Worm (Caenorhabditis elegans): ENCODE results near the gene sws-1.

The sws-1 gene

DNA sequence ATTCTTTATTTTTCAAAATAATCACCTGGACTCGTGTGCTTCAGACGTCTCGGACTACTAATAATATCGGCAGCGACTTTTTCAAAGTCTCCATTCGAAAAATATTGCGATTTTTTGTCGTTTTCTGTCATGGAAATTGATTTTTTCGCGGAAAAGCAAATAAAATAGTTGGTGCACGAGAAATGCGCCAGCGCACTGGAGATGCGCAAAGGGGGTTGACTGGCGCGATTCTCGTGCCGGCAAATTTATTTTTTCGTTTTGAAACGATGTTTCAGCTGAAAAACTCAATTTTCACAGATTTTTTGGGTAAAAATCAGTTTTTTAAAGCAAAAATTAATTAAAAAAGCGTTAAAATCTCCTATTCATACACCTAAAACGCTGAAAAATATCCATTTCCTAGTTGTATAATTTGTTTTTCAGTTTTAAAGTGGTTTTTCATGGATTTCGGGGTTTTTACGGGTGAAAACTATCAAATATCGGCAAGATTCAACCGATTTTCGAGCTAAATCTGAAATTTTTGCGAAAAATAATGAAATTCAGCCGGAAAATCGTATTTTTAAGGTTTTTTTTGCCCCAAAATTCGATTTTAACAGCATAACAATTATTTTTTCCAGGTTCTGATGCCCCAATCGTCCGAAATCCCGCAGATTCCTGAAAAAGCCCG lies 9.1 kb upstream of the sws-1 start, which contains the start of the genes reps-1 and Y39B6A.37:
Gene reps-1, minus strand, starts transcription at position 263 of the 664 bp plus-strand sequence.
Gene Y39B6A.37, plus strand, starts transcription at position 614 of the 664 bp plus-strand sequence.
- TF ChIP-seq ztf-11 (tag; optimal IDR thresholded peaks at IDR 0.05): peak in 1 of 2 experiments; percentile 46
- no peak for TF ChIP-seq efl-3 (GFP tag; optimal IDR thresholded peaks at IDR 0.05)
- no peak for TF ChIP-seq fkh-10 (GFP tag; optimal IDR thresholded peaks at IDR 0.05)
- peak; percentile 85 for TF ChIP-seq nhr-85 (tag)
- TF ChIP-seq snpc-4 (tag; optimal IDR thresholded peaks at IDR 0.05): peak; percentile 62
- peak; percentile 24 for TF ChIP-seq ztf-4 (tag; optimal IDR thresholded peaks at IDR 0.05)
- no peak for TF ChIP-seq mef-2 (tag; optimal IDR thresholded peaks at IDR 0.05)
- peak; percentile 53 for TF ChIP-seq sup-37 (GFP tag; optimal IDR thresholded peaks at IDR 0.05)
- TF ChIP-seq zag-1 (tag; optimal IDR thresholded peaks at IDR 0.05): no peak
- TF ChIP-seq unc-30 (tag; optimal IDR thresholded peaks at IDR 0.05): no peak
- TF ChIP-seq hpl-2 (GFP tag; optimal IDR thresholded peaks at IDR 0.05): peak; percentile 9
- peak in 1 of 6 experiments; percentile 9 for TF ChIP-seq elt-3 (tag; optimal IDR thresholded peaks at IDR 0.05)
- peak; percentile 55; the same call in 1 of the 2 replicates for TF ChIP-seq unc-98 (GFP tag; IDR thresholded peaks at IDR 0.05)
- peak; percentile 78 for TF ChIP-seq nhr-90 (tag; optimal IDR thresholded peaks at IDR 0.05; ENCODE audit: poor library complexity)
- TF ChIP-seq dpl-1 (GFP tag; optimal IDR thresholded peaks at IDR 0.05): peak; percentile 72 to 82 (median 78)
- TF ChIP-seq tlp-1 (tag; optimal IDR thresholded peaks at IDR 0.05): no peak
- TF ChIP-seq pax-3 (tag; optimal IDR thresholded peaks at IDR 0.05): no peak
- no peak for TF ChIP-seq ces-1 (GFP tag; optimal IDR thresholded peaks at IDR 0.05)
- peak; percentile 85 for TF ChIP-seq snu-23 (GFP tag; optimal IDR thresholded peaks at IDR 0.05)
- peak; percentile 43 for TF ChIP-seq C16A3.4 (tag; optimal IDR thresholded peaks at IDR 0.05)
- TF ChIP-seq nhr-19 (GFP tag; conservative IDR thresholded peaks at IDR 0.05): peak; percentile 93
- no peak for TF ChIP-seq nhr-12 (tag; optimal IDR thresholded peaks at IDR 0.05)
- peak; percentile 69 for TF ChIP-seq isw-1 (GFP tag; IDR thresholded peaks at IDR 0.05)
- no peak for TF ChIP-seq sptf-1 (tag; optimal IDR thresholded peaks at IDR 0.05)
- TF ChIP-seq lir-3 (tag; optimal IDR thresholded peaks at IDR 0.05; ENCODE audit: poor library complexity): no peak
- TF ChIP-seq fkh-4 (tag; optimal IDR thresholded peaks at IDR 0.05; ENCODE audit: borderline replicate concordance): peak; percentile 43
- TF ChIP-seq lin-15B (tag; optimal IDR thresholded peaks at IDR 0.05): peak; percentile 38
- peak; percentile 49 for TF ChIP-seq egl-13 (tag; optimal IDR thresholded peaks at IDR 0.05)
- peak; percentile 89 for TF ChIP-seq nhr-47 (tag; optimal IDR thresholded peaks at IDR 0.05)
- peak; percentile 75 for TF ChIP-seq jun-1 (tag; optimal IDR thresholded peaks at IDR 0.05)
- TF ChIP-seq nhr-11 (tag; optimal IDR thresholded peaks at IDR 0.05): peak; percentile 42
- peak; percentile 67 for TF ChIP-seq unc-130 (tag; optimal IDR thresholded peaks at IDR 0.05)
- TF ChIP-seq mab-9 (GFP tag; IDR thresholded peaks at IDR 0.05): peak; percentile 79
- peak; percentile 67 for TF ChIP-seq skn-1 (tag; optimal IDR thresholded peaks at IDR 0.05)
- TF ChIP-seq ceh-82 (tag; optimal IDR thresholded peaks at IDR 0.05): peak; percentile 75 to 90 (median 89)
- TF ChIP-seq lin-14 (GFP tag; optimal IDR thresholded peaks at IDR 0.05): no peak
- TF ChIP-seq mdl-1 (tag; optimal IDR thresholded peaks at IDR 0.05): peak in 1 of 2 experiments; percentile 31
- peak; percentile 67 for TF ChIP-seq nhr-20 (tag; optimal IDR thresholded peaks at IDR 0.05)
- TF ChIP-seq rnt-1 (tag; optimal IDR thresholded peaks at IDR 0.05): peak; percentile 90
- TF ChIP-seq lin-35 (GFP tag; optimal IDR thresholded peaks at IDR 0.05): peak; percentile 74 to 85
- no peak for TF ChIP-seq ets-5 (GFP tag; IDR thresholded peaks at IDR 0.05)
- no peak for TF ChIP-seq unc-62 (GFP tag; optimal IDR thresholded peaks at IDR 0.05)
- peak; percentile 53 for TF ChIP-seq elt-2 (tag; optimal IDR thresholded peaks at IDR 0.05)
- TF ChIP-seq irx-1 (tag; optimal IDR thresholded peaks at IDR 0.05): peak; percentile 72
- peak; percentile 17 for TF ChIP-seq nhr-237 (tag; optimal IDR thresholded peaks at IDR 0.05)
- peak; percentile 67 for TF ChIP-seq unc-86 (tag; optimal IDR thresholded peaks at IDR 0.05)
- peak; percentile 77 for TF ChIP-seq dsc-1 (tag; optimal IDR thresholded peaks at IDR 0.05)
- TF ChIP-seq nhr-84 (tag; optimal IDR thresholded peaks at IDR 0.05): no peak
- no peak for TF ChIP-seq pag-3 (tag; optimal IDR thresholded peaks at IDR 0.05; ENCODE audit: borderline replicate concordance, insufficient read depth)
- no peak for TF ChIP-seq ama-1 (optimal IDR thresholded peaks at IDR 0.05)
- TF ChIP-seq aha-1 (tag; optimal IDR thresholded peaks at IDR 0.05): no peak
- TF ChIP-seq xbp-1 (tag; optimal IDR thresholded peaks at IDR 0.05): peak; percentile 75

Data from whole organism, L1 larva.